Fruit fly (Drosophila melanogaster) whole organism, embryonic: ENCODE data around the gene Cp7Fa.
A peak's percentile ranks its signal among the peaks of the same experiment; 100 is the strongest.

Experiments
- Adf1 ChIP-seq: fragments of 200-800 bp; sonication (Bioruptor generic); IDR thresholded peaks from 2 replicates; pipeline ENCODE4 v1.3.6; 2022; ENCODE audit warnings: missing biosample characterization, missing genetic modification characterization
- Atf3 ChIP-seq: fragments of 200-800 bp; sonication (Bioruptor generic); optimal IDR thresholded peaks from 3 replicates; lab custom pipeline; 2016; ENCODE audit warnings: missing biosample characterization, missing genetic modification characterization
- BtbVII ChIP-seq: fragments of 200-800 bp; sonication (Bioruptor generic); optimal IDR thresholded peaks from 3 replicates; lab custom pipeline; 2017; ENCODE audit warnings: missing biosample characterization, mild to moderate bottlenecking, missing genetic modification characterization
- CG10147 ChIP-seq: fragments of 200-800 bp; sonication (Bioruptor generic); optimal IDR thresholded peaks from 2 replicates; lab custom pipeline; 2019; ENCODE audit warnings: missing biosample characterization, mild to moderate bottlenecking, missing genetic modification characterization, moderate library complexity
- CG10267 ChIP-seq: fragments of 200-800 bp; sonication (Bioruptor generic); optimal IDR thresholded peaks from 2 replicates; lab custom pipeline; 2018; ENCODE audit warnings: missing biosample characterization, mild to moderate bottlenecking, missing genetic modification characterization, moderate library complexity
- CG12299 ChIP-seq: fragments of 200-800 bp; sonication (Bioruptor generic); optimal IDR thresholded peaks from 2 replicates; lab custom pipeline; 2018; ENCODE audit warnings: missing biosample characterization, mild to moderate bottlenecking, missing genetic modification characterization
- CG1647 ChIP-seq: fragments of 200-800 bp; sonication (Bioruptor generic); optimal IDR thresholded peaks from 3 replicates; lab custom pipeline; 2016; ENCODE audit warnings: missing biosample characterization, missing genetic modification characterization
- CG17612 ChIP-seq: fragments of 200-800 bp; sonication (Bioruptor generic); IDR thresholded peaks from 2 replicates; pipeline ENCODE4 v1.3.6; 2022; ENCODE audit warnings: missing biosample characterization, missing genetic modification characterization
- CG17802 ChIP-seq: fragments of 200-800 bp; sonication (Bioruptor generic); optimal IDR thresholded peaks from 2 replicates; lab custom pipeline; 2018; ENCODE audit warnings: missing biosample characterization, mild to moderate bottlenecking, missing genetic modification characterization, moderate library complexity
- CG18262 ChIP-seq: fragments of 200-800 bp; optimal IDR thresholded peaks from 3 replicates; lab custom pipeline; 2019; ENCODE audit warnings: missing biosample characterization, mild to moderate bottlenecking, missing genetic modification characterization, moderate library complexity
- CG18476 ChIP-seq: fragments of 200-800 bp; sonication (Bioruptor generic); optimal IDR thresholded peaks from 2 replicates; lab custom pipeline; 2016; ENCODE audit warnings: missing biosample characterization, mild to moderate bottlenecking, missing genetic modification characterization
- CG2120 ChIP-seq: fragments of 200-800 bp; sonication (Bioruptor generic); optimal IDR thresholded peaks from 3 replicates; lab custom pipeline; 2016; ENCODE audit warnings: missing biosample characterization, missing genetic modification characterization
- CG2199 ChIP-seq: fragments of 200-800 bp; sonication (Bioruptor generic); IDR thresholded peaks from 3 replicates; pipeline ENCODE4 v1.3.6; 2022; ENCODE audit warnings: missing biosample characterization, missing genetic modification characterization
- CG4328 ChIP-seq: fragments of 200-800 bp; sonication (Bioruptor generic); optimal IDR thresholded peaks from 3 replicates; lab custom pipeline; 2017; ENCODE audit warnings: missing biosample characterization, missing genetic modification reagents, missing genetic modification characterization
- CG7928 ChIP-seq: fragments of 200-800 bp; sonication (Bioruptor generic); optimal IDR thresholded peaks from 2 replicates; lab custom pipeline; 2017; ENCODE audit warnings: missing biosample characterization, mild to moderate bottlenecking, missing genetic modification characterization
- CG9797 ChIP-seq: fragments of 200-800 bp; sonication (Bioruptor generic); optimal IDR thresholded peaks from 3 replicates; lab custom pipeline; 2018; ENCODE audit warnings: missing biosample characterization, mild to moderate bottlenecking, missing genetic modification characterization
- CG9932 ChIP-seq: fragments of 200-800 bp; sonication (Bioruptor generic); IDR thresholded peaks from 2 replicates; pipeline ENCODE4 v1.3.6; 2022; ENCODE audit warnings: missing biosample characterization, missing genetic modification characterization
- Deaf1 ChIP-seq: fragments of 200-800 bp; optimal IDR thresholded peaks from 3 replicates; lab custom pipeline; 2019; ENCODE audit warnings: missing biosample characterization, mild to moderate bottlenecking, missing genetic modification characterization, moderate library complexity
- Dp ChIP-seq: fragments of 200-800 bp; sonication (Bioruptor generic); optimal IDR thresholded peaks from 2 replicates; lab custom pipeline; 2018; ENCODE audit warnings: missing biosample characterization, mild to moderate bottlenecking, missing genetic modification characterization, moderate library complexity
- Drgx ChIP-seq: fragments of 200-800 bp; sonication (Bioruptor generic); IDR thresholded peaks from 2 replicates; pipeline ENCODE4 v1.3.6; 2022; ENCODE audit warnings: missing biosample characterization, missing genetic modification characterization
- Ets65A ChIP-seq: fragments of 200-800 bp; sonication (Bioruptor generic); peaks from one replicate; lab custom pipeline; 2016; ENCODE audit warnings: missing biosample characterization, missing genetic modification characterization
- Ets97D ChIP-seq: fragments of 200-800 bp; sonication (Bioruptor generic); optimal IDR thresholded peaks from 3 replicates; lab custom pipeline; 2016; ENCODE audit warnings: missing biosample characterization, missing genetic modification characterization
- Fer2 ChIP-seq: fragments of 200-800 bp; sonication (Bioruptor generic); optimal IDR thresholded peaks from 2 replicates; lab custom pipeline; 2018; ENCODE audit warnings: missing biosample characterization, mild to moderate bottlenecking, missing genetic modification characterization, moderate library complexity
- GATAe ChIP-seq: fragments of 200-800 bp; sonication (Bioruptor generic); conservative IDR thresholded peaks from 2 replicates; pipeline ENCODE4 v1.3.6; 2022; ENCODE audit warnings: missing biosample characterization, missing genetic modification characterization
- Gsc ChIP-seq: fragments of 200-800 bp; sonication (Bioruptor generic); IDR thresholded peaks from 2 replicates; pipeline ENCODE4 v1.3.6; 2022; ENCODE audit warnings: missing biosample characterization, missing genetic modification characterization
- HmgZ ChIP-seq: fragments of 200-800 bp; sonication (Bioruptor generic); optimal IDR thresholded peaks from 2 replicates; lab custom pipeline; 2018; ENCODE audit warnings: missing biosample characterization, mild to moderate bottlenecking, missing genetic modification characterization
- Mad ChIP-seq: fragments of 200-800 bp; sonication (Bioruptor generic); optimal IDR thresholded peaks from 2 replicates; lab custom pipeline; 2016; ENCODE audit warnings: missing biosample characterization, missing genetic modification characterization
- Med ChIP-seq: fragments of 200-800 bp; sonication (Bioruptor generic); peaks from one replicate; lab custom pipeline; 2016; ENCODE audit warnings: missing biosample characterization, missing genetic modification characterization, mild to moderate bottlenecking, inconsistent platforms, moderate library complexity
- NFAT ChIP-seq: fragments of 200-800 bp; sonication (Bioruptor generic); IDR thresholded peaks from 2 replicates; pipeline ENCODE4 v1.3.6; 2022; ENCODE audit warnings: missing biosample characterization, missing genetic modification characterization
- PHDP ChIP-seq: fragments of 200-800 bp; sonication (Bioruptor generic); optimal IDR thresholded peaks from 3 replicates; lab custom pipeline; 2018; ENCODE audit warnings: missing biosample characterization, mild to moderate bottlenecking, missing genetic modification characterization, moderate library complexity
- Scr ChIP-seq: fragments of 200-800 bp; sonication (Bioruptor generic); IDR thresholded peaks from 2 replicates; pipeline ENCODE4 v1.3.6; 2022; ENCODE audit warnings: missing biosample characterization, missing genetic modification characterization; ENCODE audit not compliant: partially characterized antibody
- Side ChIP-seq: fragments of 200-800 bp; sonication (Bioruptor generic); optimal IDR thresholded peaks from 2 replicates; lab custom pipeline; 2016; ENCODE audit warnings: missing biosample characterization, missing genetic modification characterization
- Taf1 ChIP-seq: fragments of 200-800 bp; sonication (Bioruptor generic); IDR thresholded peaks from 2 replicates; pipeline ENCODE4 v1.3.6; 2022; ENCODE audit warnings: missing biosample characterization, missing genetic modification characterization
- ab ChIP-seq: fragments of 200-800 bp; sonication (Bioruptor generic); optimal IDR thresholded peaks from 2 replicates; lab custom pipeline; 2016; ENCODE audit warnings: missing biosample characterization, missing genetic modification characterization
- ash1 ChIP-seq: fragments of 200-800 bp; sonication (Bioruptor generic); optimal IDR thresholded peaks from 2 replicates; lab custom pipeline; 2018; ENCODE audit warnings: missing biosample characterization, mild to moderate bottlenecking, missing genetic modification characterization
- ato ChIP-seq: fragments of 200-800 bp; sonication (Bioruptor generic); IDR thresholded peaks from 2 replicates; pipeline ENCODE4 v1.3.6; 2022; ENCODE audit warnings: missing biosample characterization, missing genetic modification characterization; ENCODE audit not compliant: partially characterized antibody
- bab2 ChIP-seq: fragments of 200-800 bp; sonication (Bioruptor generic); optimal IDR thresholded peaks from 2 replicates; lab custom pipeline; 2016; ENCODE audit warnings: missing biosample characterization, missing genetic modification characterization
- bsh ChIP-seq, 2 experiments: fragments of 200-800 bp; sonication (Bioruptor generic); optimal IDR thresholded peaks; 2 replicates each; lab custom pipeline; 2017 to 2018; ENCODE audit warnings: mild to moderate bottlenecking in 2 of 2, missing biosample characterization in 2 of 2, missing genetic modification characterization in 2 of 2, moderate library complexity in 1 of 2
- crc ChIP-seq: fragments of 200-800 bp; sonication (Bioruptor generic); optimal IDR thresholded peaks from 2 replicates; lab custom pipeline; 2016; ENCODE audit warnings: missing biosample characterization, missing genetic modification characterization
- croc ChIP-seq: fragments of 200-800 bp; sonication (Bioruptor generic); conservative IDR thresholded peaks from 3 replicates; pipeline ENCODE4 v1.3.6; 2022; ENCODE audit warnings: missing biosample characterization, missing genetic modification characterization
- en ChIP-seq: fragments of 200-800 bp; sonication (Bioruptor generic); optimal IDR thresholded peaks from 2 replicates; lab custom pipeline; 2016; ENCODE audit warnings: missing biosample characterization, missing genetic modification characterization
- fd102C ChIP-seq: fragments of 200-800 bp; sonication (Bioruptor generic); optimal IDR thresholded peaks from 2 replicates; lab custom pipeline; 2018; ENCODE audit warnings: missing biosample characterization, mild to moderate bottlenecking, missing genetic modification characterization, moderate library complexity
- hkb ChIP-seq, 2 experiments: fragments of 200-800 bp in 1 of 2; fragments of >200 bp in 1 of 2; sonication (Bioruptor generic) in 1 of 2; IDR thresholded peaks in 1 of 2; optimal IDR thresholded peaks in 1 of 2; 2 replicates each; pipeline versions ENCODE4 v1.3.6 to Lab custom; 2017 to 2022; ENCODE audit warnings: missing biosample characterization in 1 of 2, missing genetic modification characterization in 1 of 2
- lbe ChIP-seq: fragments of 200-800 bp; sonication (Bioruptor generic); optimal IDR thresholded peaks from 2 replicates; lab custom pipeline; 2016; ENCODE audit warnings: missing biosample characterization, mild to moderate bottlenecking, missing genetic modification characterization
- oc ChIP-seq: fragments of 200-800 bp; sonication (Bioruptor generic); optimal IDR thresholded peaks from 2 replicates; lab custom pipeline; 2018; ENCODE audit warnings: missing biosample characterization, mild to moderate bottlenecking, missing genetic modification characterization, moderate library complexity
- sens ChIP-seq: fragments of 200-800 bp; sonication (Bioruptor generic); peaks from one replicate; lab custom pipeline; 2016; ENCODE audit warnings: missing biosample characterization, missing genetic modification characterization
- sim ChIP-seq: fragments of 200-800 bp; sonication (Bioruptor generic); IDR thresholded peaks from 2 replicates; pipeline ENCODE4 v1.3.6; 2022; ENCODE audit warnings: missing biosample characterization, missing genetic modification characterization
- stwl ChIP-seq: fragments of 200-800 bp; sonication (Bioruptor generic); optimal IDR thresholded peaks from 3 replicates; lab custom pipeline; 2018; ENCODE audit warnings: missing biosample characterization, mild to moderate bottlenecking, missing genetic modification characterization, moderate library complexity
- tna ChIP-seq: fragments of 200-800 bp; sonication (Bioruptor generic); IDR thresholded peaks from 2 replicates; pipeline ENCODE4 v1.3.6; 2022; ENCODE audit warnings: missing biosample characterization, missing genetic modification characterization; ENCODE audit not compliant: partially characterized antibody
- trh ChIP-seq: fragments of 200-800 bp; sonication (Bioruptor generic); optimal IDR thresholded peaks from 2 replicates; lab custom pipeline; 2016; ENCODE audit warnings: missing biosample characterization, missing genetic modification characterization

The Cp7Fa gene

DNA sequence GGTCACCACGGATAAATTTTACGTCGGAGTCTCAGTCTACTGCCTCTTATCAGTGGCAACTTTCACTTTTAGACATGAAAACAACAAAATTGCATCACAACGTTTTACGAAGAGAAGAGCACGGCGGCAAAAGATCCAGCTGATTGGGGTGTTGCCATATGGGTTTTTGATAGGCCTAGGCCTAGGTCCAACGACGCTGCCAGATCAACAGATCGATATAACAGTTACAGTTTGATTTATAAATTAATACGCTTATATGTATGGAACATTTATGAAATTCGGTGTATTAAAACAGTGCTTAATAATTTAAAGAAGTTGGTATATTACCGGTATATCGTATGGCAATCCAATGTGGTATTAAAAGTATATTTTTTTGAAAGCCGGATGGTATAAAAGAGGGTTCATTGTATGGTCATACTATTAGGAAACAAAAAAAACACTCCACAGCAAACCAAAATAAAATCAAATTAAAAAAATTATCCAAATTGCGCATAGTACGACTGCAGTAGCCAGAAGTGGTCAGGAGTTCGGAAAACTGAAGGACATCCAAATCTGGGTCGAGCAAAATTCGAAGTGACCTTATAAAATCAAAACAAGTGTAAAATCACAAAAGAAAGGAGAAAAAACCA lies 33.9 kb upstream of the Cp7Fa start, which contains the start of gene CG1440 (continued):
- TF ChIP-seq bsh (GFP tag; optimal IDR thresholded peaks at IDR 0.05; lab: Kevin White, UChicago) (peak in 1 of 2 experiments; percentile 46), CG18476 (peak; percentile 9), HmgZ (tag; lab: Kevin White, UChicago) (peak; percentile 1), CG10267 (tag; lab: Kevin White, UChicago) (peak; percentile 75), GATAe (GFP tag; lab: Robert Waterston, UW) (no peak), oc (tag; lab: Kevin White, UChicago) (no peak), CG17612 (no peak), ato (GFP tag; lab: Robert Waterston, UW) (no peak), en (GFP tag; lab: Kevin White, UChicago) (no peak), croc (GFP tag; lab: Robert Waterston, UW) (no peak), CG2199 (GFP tag; lab: Robert Waterston, UW) (no peak), ab (GFP tag; lab: Kevin White, UChicago) (no peak), Taf1 (GFP tag; lab: Robert Waterston, UW) (no peak), crc (GFP tag; lab: Kevin White, UChicago) (no peak), CG2120 (GFP tag; lab: Kevin White, UChicago) (peak; percentile 56), CG1647 (GFP tag; lab: Kevin White, UChicago) (no peak), CG10147 (GFP tag; lab: Kevin White, UChicago) (peak; percentile 40), tna (GFP tag; lab: Robert Waterston, UW) (no peak), CG9797 (peak; percentile 88), BtbVII (GFP tag; lab: Kevin White, UChicago) (no peak), lbe (GFP tag; lab: Kevin White, UChicago) (peak; percentile 41), CG17802 (no peak), Med (GFP tag; lab: Kevin White, UChicago) (peak; percentile 91), fd102C (GFP tag; lab: Kevin White, UChicago) (no peak), CG4328 (no peak), Mad (peak; percentile 4), CG9932 (GFP tag; lab: Robert Waterston, UW) (0 out of 2 replicates have a peak, but pooled peaks have one; percentile 42), sim (no peak), Fer2 (no peak), PHDP (peak; percentile 48), Adf1 (no peak), Ets97D (GFP tag; lab: Kevin White, UChicago) (peak; percentile 84), CG12299 (tag; lab: Kevin White, UChicago) (no peak), Drgx (GFP tag; lab: Robert Waterston, UW) (no peak), CG18262 (peak; percentile 5), Deaf1 (no peak), sens (peak; percentile 86), CG7928 (peak; percentile 29), Atf3 (GFP tag; lab: Kevin White, UChicago) (no peak), stwl (tag; lab: Kevin White, UChicago) (peak; percentile 39), NFAT (GFP tag; lab: Robert Waterston, UW) (no peak), Dp (GFP tag; lab: Kevin White, UChicago) (peak; percentile 62), Ets65A (GFP tag; lab: Kevin White, UChicago) (peak; percentile 31), ash1 (no peak), hkb (optimal IDR thresholded peaks at IDR 0.05; lab: Kevin White, UChicago) (no peak), hkb (GFP tag; IDR thresholded peaks at IDR 0.05; lab: Robert Waterston, UW) (peak; percentile 47; the same call in 1 of the 2 replicates), trh (no peak), bab2 (GFP tag; lab: Kevin White, UChicago) (peak; percentile 30), Gsc (GFP tag; lab: Robert Waterston, UW) (no peak), Scr (no peak), Side (no peak)
